Worm (Caenorhabditis elegans) whole organism, midembryonic: Measurements from ENCODE around the gene srh-10.
A peak's percentile ranks its signal among the peaks of the same experiment; 100 is the strongest.
"Not testable (repeated sequence)": the region's sequence is repeated elsewhere in the genome, so short reads cannot be mapped to it uniquely, and the experiment has no call there.

Experiments used
- T22C8.4 ChIP-seq: fragments of 200-800 bp; sonication (Bioruptor generic); IDR thresholded peaks from 2 replicates; pipeline ENCODE4 v1.3.6; 2022; ENCODE audit warnings: missing genetic modification characterization, missing compliant biosample characterization
- cog-1 ChIP-seq: sonication (generic microtip); optimal IDR thresholded peaks from 2 replicates; lab custom pipeline; 2016; ENCODE audit warnings: missing genetic modification characterization, missing compliant biosample characterization
- flt-1 ChIP-seq: fragments of 200-800 bp; sonication (Bioruptor generic); IDR thresholded peaks from 2 replicates; pipeline ENCODE4 v1.3.6; 2022; ENCODE audit warnings: missing genetic modification characterization, missing compliant biosample characterization
- klf-2 ChIP-seq: fragments of 200-800 bp; sonication (Bioruptor generic); conservative IDR thresholded peaks from 2 replicates; pipeline ENCODE4 v1.3.6; 2022; ENCODE audit warnings: missing genetic modification reagents, missing genetic modification characterization, missing compliant biosample characterization
- med-1 ChIP-seq: sonication (generic microtip); optimal IDR thresholded peaks from 2 replicates; lab custom pipeline; 2017; ENCODE audit warnings: missing genetic modification characterization, mild to moderate bottlenecking, missing compliant biosample characterization, antibody characterized with exemption, missing genetic modification reagents; ENCODE audit not compliant: insufficient read depth
- ref-1 ChIP-seq: fragments of 200-800 bp; sonication (Bioruptor generic); conservative IDR thresholded peaks from 2 replicates; pipeline ENCODE4 v1.3.6; 2022; ENCODE audit warnings: missing genetic modification reagents, missing genetic modification characterization, missing compliant biosample characterization
- tab-1 ChIP-seq: fragments of 200-800 bp; sonication (Bioruptor generic); IDR thresholded peaks from 2 replicates; pipeline ENCODE4 v1.3.6; 2022; ENCODE audit warnings: missing genetic modification characterization, missing compliant biosample characterization
- ztf-23 ChIP-seq: fragments of 200-800 bp; sonication (Bioruptor generic); IDR thresholded peaks from 2 replicates; pipeline ENCODE4 v1.3.6; 2022; ENCODE audit warnings: missing genetic modification reagents, missing genetic modification characterization, missing compliant biosample characterization
- ztf-29 ChIP-seq: fragments of 200-800 bp; sonication (Bioruptor generic); IDR thresholded peaks from 2 replicates; pipeline ENCODE4 v1.3.6; 2022; ENCODE audit warnings: missing genetic modification reagents, missing genetic modification characterization, missing compliant biosample characterization

The srh-10 gene

ce11 chrV:6044853-6045594, 21.9 kb downstream of the srh-10 start, which contains the start of gene R01B10.3:
Gene R01B10.3 (minus strand): TSS chrV:6045129.
- TF ChIP-seq cog-1 (no peak), med-1 (no peak), ztf-23 (GFP tag; lab: Robert Waterston, UW) (no peak), T22C8.4 (GFP tag; lab: Robert Waterston, UW) (no peak), ref-1 (GFP tag; lab: Robert Waterston, UW) (no peak), tab-1 (GFP tag; lab: Robert Waterston, UW) (no peak), flt-1 (GFP tag; lab: Robert Waterston, UW) (no peak), ztf-29 (no peak), klf-2 (GFP tag; lab: Robert Waterston, UW) (no peak)

- TF ChIP-seq klf-2 (GFP tag; lab: Robert Waterston, UW) (no peak), ztf-23 (GFP tag; lab: Robert Waterston, UW) (no peak), ref-1 (GFP tag; lab: Robert Waterston, UW) (no peak), med-1 (no peak), tab-1 (GFP tag; lab: Robert Waterston, UW) (no peak), flt-1 (GFP tag; lab: Robert Waterston, UW) (no peak)
Observed at ce11 chrV:6044448-6044847, 22.5 kb downstream of the srh-10 start.

DNA sequence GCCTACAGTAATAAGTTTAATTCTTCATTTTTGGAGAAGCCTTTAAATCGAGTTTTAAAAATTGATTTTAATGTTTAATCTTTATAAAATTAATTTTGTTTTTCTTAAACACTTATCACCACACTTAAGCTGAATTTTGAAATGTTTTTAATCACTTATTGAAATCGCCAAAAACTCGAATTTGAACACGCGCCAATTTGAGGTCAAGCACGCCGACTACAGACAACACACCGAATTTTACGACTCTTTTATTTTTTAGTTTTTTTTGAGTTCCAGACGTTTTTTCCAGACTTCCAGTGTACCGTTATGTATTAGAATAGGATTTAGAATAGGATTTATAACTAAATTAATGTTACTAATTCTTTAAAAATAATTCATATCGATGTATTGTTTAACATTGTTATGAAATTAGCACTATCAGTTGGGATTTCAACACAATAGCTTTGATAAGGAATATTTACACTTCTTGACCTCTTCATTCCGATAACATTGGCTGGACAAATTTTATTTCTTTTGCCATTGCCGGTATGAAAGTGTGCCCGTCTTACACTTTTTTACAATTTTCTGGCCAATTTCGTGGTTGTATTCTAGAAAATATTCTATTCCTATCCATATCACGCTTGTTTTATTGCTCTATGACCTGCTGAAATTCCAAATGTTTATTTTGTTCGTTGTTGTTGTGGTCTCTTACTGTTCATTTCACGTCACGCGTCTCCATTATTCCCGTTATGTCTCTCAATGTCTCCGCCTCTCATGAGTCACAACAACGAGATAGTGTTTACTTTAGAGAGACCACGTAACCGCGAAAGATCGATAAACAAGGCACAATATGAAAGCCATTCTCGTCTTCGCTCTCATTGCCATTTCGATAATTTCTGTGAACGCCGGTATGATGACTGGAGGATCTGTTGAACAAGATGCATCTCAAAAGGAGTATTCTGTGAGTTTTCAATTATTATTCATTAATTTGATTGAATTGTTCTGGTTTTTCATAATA, 23.4 kb downstream of the srh-10 start, which contains the start of gene cpi-2:
cpi-2 (plus strand) TSS at position 788 of the 997 bp plus-strand sequence.
- TF ChIP-seq T22C8.4 (GFP tag; lab: Robert Waterston, UW), result peak; percentile 80
- no peak for TF ChIP-seq klf-2 (GFP tag; lab: Robert Waterston, UW)
- TF ChIP-seq cog-1, result no peak
- TF ChIP-seq flt-1 (GFP tag; lab: Robert Waterston, UW), result no peak
- no peak for TF ChIP-seq tab-1 (GFP tag; lab: Robert Waterston, UW)
- no peak for TF ChIP-seq ref-1 (GFP tag; lab: Robert Waterston, UW)
- TF ChIP-seq ztf-23 (GFP tag; lab: Robert Waterston, UW), result no peak
- no peak for TF ChIP-seq med-1

- TF ChIP-seq flt-1 (GFP tag; lab: Robert Waterston, UW) (no peak), ztf-29 (no peak)
Observed at ce11 chrV:6041375-6041774, 25.6 kb downstream of the srh-10 start, which contains the start of gene R01B10.2. Gene R01B10.2 (minus strand): TSS chrV:6041475.

DNA sequence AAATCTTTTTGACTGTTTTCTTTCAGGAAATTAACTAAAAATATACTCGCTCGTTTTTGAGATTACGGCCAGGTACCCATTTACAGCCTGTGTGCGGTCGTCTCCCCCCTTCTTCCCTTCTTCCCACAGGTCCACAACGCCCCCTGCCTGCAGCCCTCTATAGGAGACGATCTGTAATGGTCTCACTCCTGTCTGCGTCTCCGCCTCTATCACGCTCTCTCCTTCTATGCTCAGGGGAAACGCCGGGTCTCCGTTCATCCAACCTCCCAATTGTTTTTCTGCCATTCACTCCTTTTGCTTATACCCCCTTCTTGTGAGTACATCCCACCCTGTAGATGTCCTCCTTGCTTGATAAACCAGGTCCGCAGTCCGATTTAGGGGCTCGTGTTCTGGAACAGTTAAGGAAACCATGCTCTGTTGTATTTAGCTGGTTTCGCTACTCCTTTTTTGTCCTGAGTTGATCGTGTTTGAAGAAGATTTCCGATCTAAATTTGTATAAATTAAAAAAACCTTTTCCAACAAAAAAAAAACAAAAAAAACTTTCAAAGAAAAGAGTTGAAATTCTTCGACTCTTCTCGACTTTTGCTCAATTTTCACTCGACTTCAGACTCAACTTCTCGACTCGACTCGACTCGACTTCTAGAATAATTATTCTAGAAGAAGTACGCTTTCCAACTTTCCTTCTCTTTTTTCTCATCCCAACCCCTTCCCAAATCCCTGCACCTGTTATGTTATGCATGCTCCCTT, 28.4 kb downstream of the srh-10 start, which contains the start of gene F29G9.1:
F29G9.1 (plus strand) TSS at position 697 of the 747 bp plus-strand sequence.
- not testable (repeated sequence) for TF ChIP-seq tab-1 (GFP tag; lab: Robert Waterston, UW); ref-1 (GFP tag; lab: Robert Waterston, UW); cog-1

DNA sequence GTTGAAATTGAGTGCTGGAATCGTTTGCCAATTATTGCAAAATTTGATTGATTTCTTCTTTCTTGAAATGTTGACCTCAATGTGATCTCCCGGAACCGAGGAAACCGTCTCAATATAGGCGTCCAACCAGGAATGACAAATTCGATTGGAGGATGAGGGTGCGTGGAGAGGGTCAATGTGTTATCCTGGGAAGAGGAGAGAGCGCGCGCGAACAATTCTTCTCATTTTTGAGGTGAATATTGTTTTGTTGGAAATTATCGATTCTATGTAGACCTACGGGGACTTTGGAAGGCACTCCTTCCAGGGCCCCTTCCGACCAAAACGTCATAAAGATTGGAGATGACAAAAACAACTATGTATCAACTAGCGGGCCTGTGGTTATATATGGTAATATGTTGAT, 30.4 kb downstream of the srh-10 start:
- TF ChIP-seq tab-1 (GFP tag; lab: Robert Waterston, UW), result no peak
- no peak for TF ChIP-seq cog-1
- TF ChIP-seq T22C8.4 (GFP tag; lab: Robert Waterston, UW), result no peak
- no peak for TF ChIP-seq ztf-23 (GFP tag; lab: Robert Waterston, UW)
- TF ChIP-seq ref-1 (GFP tag; lab: Robert Waterston, UW), result no peak
- TF ChIP-seq klf-2 (GFP tag; lab: Robert Waterston, UW), result no peak
- TF ChIP-seq med-1, result no peak
- TF ChIP-seq flt-1 (GFP tag; lab: Robert Waterston, UW), result no peak
- TF ChIP-seq ztf-29, result no peak

- TF ChIP-seq med-1 (no peak), cog-1 (no peak), T22C8.4 (GFP tag; lab: Robert Waterston, UW) (no peak), ztf-29 (no peak), flt-1 (GFP tag; lab: Robert Waterston, UW) (no peak), ztf-23 (GFP tag; lab: Robert Waterston, UW) (no peak), ref-1 (GFP tag; lab: Robert Waterston, UW) (no peak), tab-1 (GFP tag; lab: Robert Waterston, UW) (no peak), klf-2 (GFP tag; lab: Robert Waterston, UW) (no peak)
Observed at ce11 chrV:6034714-6035113, 32.2 kb downstream of the srh-10 start, which contains the start of gene dhs-17. Gene dhs-17 (minus strand): TSS chrV:6034814.

DNA sequence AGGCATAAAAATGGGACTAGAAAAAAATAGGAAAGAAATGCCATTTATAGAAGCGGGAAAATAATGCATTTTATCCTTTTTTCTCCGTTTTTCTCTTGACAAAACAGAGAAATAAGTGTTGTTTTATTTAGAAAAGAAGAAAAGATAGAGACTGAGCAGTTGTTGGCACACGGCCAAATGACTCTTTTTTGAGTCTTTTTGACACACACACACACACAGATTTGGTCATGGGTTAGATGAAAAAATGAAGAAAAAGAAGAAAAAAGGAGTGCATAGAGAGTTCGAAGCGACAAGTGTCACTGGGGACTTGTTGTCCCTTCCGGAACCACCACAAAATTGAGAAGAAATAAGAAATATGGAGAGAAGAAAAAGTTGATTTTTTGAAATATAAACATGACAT, 33.4 kb downstream of the srh-10 start:
- TF ChIP-seq tab-1 (GFP tag; lab: Robert Waterston, UW) (no peak), klf-2 (GFP tag; lab: Robert Waterston, UW) (no peak), flt-1 (GFP tag; lab: Robert Waterston, UW) (no peak), T22C8.4 (GFP tag; lab: Robert Waterston, UW) (no peak), cog-1 (no peak), med-1 (no peak), ztf-29 (no peak), ztf-23 (GFP tag; lab: Robert Waterston, UW) (no peak), ref-1 (GFP tag; lab: Robert Waterston, UW) (no peak)

- no peak for TF ChIP-seq flt-1 (GFP tag; lab: Robert Waterston, UW)
- no peak for TF ChIP-seq ztf-23 (GFP tag; lab: Robert Waterston, UW)
- no peak for TF ChIP-seq ref-1 (GFP tag; lab: Robert Waterston, UW)
- TF ChIP-seq T22C8.4 (GFP tag; lab: Robert Waterston, UW), result no peak
- no peak for TF ChIP-seq med-1
- TF ChIP-seq cog-1, result no peak
- no peak for TF ChIP-seq klf-2 (GFP tag; lab: Robert Waterston, UW)
- TF ChIP-seq tab-1 (GFP tag; lab: Robert Waterston, UW), result no peak
- TF ChIP-seq ztf-29, result no peak
Observed at ce11 chrV:6031585-6031984, 35.4 kb downstream of the srh-10 start.
